Worm (Caenorhabditis elegans): ENCODE data around the gene vps-26.

ce11 chrIV:9335552-9336251, 5.9 kb downstream of the vps-26 start, which contains the start of the genes coa-4 and T20D3.14:
- peak; percentile 57 for TF ChIP-seq hlh-30 (tag; optimal IDR thresholded peaks at IDR 0.05; ENCODE audit: insufficient read depth)
- no peak for TF ChIP-seq ceh-62 (tag; optimal IDR thresholded peaks at IDR 0.05)
- TF ChIP-seq jun-1 (tag; optimal IDR thresholded peaks at IDR 0.05) = no peak
- peak; percentile 69 for TF ChIP-seq dve-1 (tag; optimal IDR thresholded peaks at IDR 0.05; ENCODE audit: insufficient read depth)

All from whole organism, L4 larva.